Fruit fly (Drosophila melanogaster): ENCODE measurements around the gene Ada.

DNA sequence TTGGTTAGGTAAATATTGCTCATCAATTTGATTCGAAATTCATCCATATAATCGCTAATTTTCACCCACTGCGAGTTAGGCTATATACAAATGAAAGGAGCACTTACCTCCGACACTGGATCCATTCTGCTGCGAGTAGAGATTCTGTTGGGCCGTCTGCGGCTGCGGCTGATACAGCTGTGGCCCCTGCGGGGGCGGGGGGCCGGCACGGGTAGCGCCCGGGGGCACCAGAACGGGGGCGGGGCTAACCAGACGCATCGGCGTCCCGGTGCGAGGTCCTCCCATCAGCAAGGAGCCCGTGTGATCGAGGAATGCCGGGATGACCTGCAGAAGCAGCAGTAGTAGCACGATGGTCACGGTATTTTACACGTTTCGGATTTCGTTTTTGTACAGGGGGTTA is 14.7 kb downstream of the Ada start:
- no peak for TF ChIP-seq psq (optimal IDR thresholded peaks at IDR 0.05)
- TF ChIP-seq CG8478 (optimal IDR thresholded peaks at IDR 0.05), result no peak
- TF ChIP-seq pan (optimal IDR thresholded peaks at IDR 0.05), result no peak
